Fruit fly (Drosophila melanogaster) whole organism: ENCODE data around the gene CG46314.

ENCODE experiments used
- EcR ChIP-seq, 2 experiments: fragments of >200 bp; optimal IDR thresholded peaks; 2 replicates each; lab custom pipeline; 2017; ENCODE audit warnings: missing biosample characterization in 2 of 2, missing genetic modification characterization in 2 of 2, missing genetic modification reagents in 2 of 2
- pan ChIP-seq: fragments of >200 bp; optimal IDR thresholded peaks from 2 replicates; lab custom pipeline; 2017
- psq ChIP-seq: fragments of >200 bp; optimal IDR thresholded peaks from 2 replicates; lab custom pipeline; 2017

dm6 chr2L:21303655-21304532 lies 10.3 kb upstream of the CG46314 start:
- no peak for TF ChIP-seq EcR (GFP tag; optimal IDR thresholded peaks at IDR 0.05; lab: Kevin White, UChicago)
- no peak for TF ChIP-seq psq (lab: Kevin White, UChicago)
- TF ChIP-seq pan (lab: Kevin White, UChicago): no peak
